Worm (Caenorhabditis elegans) whole organism, dauer: ENCODE data around the gene dop-1.

Experiments used
- unc-62 ChIP-seq: sonication (generic microtip); optimal IDR thresholded peaks from 2 replicates; lab custom pipeline; 2017; ENCODE audit warnings: missing biosample characterization, missing genetic modification reagents, missing genetic modification characterization

dop-1 gene

DNA sequence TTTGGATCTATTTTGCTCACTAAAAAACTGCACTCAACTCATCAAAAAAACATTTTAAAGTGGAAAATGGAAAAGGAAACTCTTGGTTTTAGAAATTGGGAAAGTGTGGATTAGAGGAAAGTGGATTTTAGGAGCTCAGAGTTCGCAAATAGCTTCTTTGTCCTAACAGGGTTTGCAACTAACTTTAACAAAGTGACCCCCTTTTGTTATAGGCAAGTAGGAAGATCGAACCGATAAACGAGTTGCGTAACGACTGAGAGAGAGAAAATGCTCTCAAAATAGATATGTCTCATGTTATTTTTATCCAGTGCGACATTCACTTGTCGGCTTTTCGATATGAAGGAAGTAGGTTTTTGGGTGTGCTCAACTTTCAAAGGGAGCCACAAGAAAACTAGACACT is 7.8 kb upstream of the dop-1 start:
- TF ChIP-seq unc-62 (GFP tag; lab: Kevin White, UChicago), result no peak

ce11 chrX:4424254-4424653 is 5.6 kb upstream of the dop-1 start:
- no peak for TF ChIP-seq unc-62 (GFP tag; lab: Kevin White, UChicago)

DNA sequence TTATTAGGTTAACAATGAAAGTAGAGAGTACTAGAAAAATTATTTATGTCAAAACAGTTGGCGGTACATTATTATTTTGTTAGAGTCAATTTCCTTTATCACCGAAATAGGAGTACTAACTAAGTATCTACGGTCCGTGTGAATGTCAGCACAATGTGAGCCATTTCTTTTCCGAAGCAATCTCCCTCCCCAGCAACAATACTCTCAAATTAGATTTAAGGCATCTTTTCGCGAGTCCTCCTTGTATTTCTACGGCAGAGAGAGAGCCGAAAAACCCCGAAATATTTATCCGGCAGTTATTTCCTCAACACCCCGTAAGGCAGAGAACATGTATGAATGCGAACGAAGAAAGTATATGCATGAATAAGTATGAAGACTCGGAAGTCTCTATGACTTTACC is 3.4 kb downstream of the dop-1 start:
- no peak for TF ChIP-seq unc-62 (GFP tag; lab: Kevin White, UChicago)

DNA sequence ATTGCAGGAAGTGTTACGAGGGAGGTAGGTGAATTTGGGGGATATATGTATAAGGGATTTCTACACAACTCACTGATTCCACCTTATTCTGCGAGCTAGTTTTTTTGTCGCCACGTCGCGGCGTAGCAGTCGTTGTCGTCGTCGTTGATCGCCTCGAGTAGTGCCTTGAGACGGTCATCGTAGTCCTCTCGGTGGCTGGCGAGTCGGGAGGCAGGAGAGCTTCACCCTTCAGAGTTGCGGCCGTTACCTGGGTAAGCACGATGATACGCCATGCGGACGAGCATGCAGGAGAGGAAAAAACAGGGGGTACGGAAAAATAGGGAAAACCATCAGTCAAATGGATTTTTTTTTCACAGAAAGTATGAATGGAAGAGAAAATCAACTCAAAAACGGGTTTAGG is 5.4 kb downstream of the dop-1 start:
- no peak for TF ChIP-seq unc-62 (GFP tag; lab: Kevin White, UChicago)

ce11 chrX:4410280-4410911 is 8.3 kb downstream of the dop-1 start:
- TF ChIP-seq unc-62 (GFP tag; lab: Kevin White, UChicago), result no peak

ce11 chrX:4409591-4410279 is 8.9 kb downstream of the dop-1 start:
- TF ChIP-seq unc-62 (GFP tag; lab: Kevin White, UChicago), result no peak

DNA sequence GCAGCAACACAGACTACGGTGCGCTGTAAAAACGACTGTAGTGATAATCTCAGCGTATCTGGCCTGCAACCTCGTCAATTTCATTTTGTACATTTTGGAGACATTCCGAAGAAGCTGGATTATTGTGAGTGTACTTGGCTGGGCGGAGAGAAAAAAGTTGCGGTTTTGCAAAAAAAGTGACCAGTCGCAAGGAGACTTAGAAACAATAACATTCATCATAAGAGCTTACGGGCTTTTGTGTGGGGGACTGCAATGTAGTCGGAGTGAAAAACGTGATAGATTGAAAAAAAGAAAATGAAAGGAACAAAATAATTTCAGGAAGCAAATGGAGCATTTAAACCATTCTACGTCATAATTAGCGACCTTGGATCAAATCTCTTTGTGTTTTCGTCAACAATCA is 10.2 kb downstream of the dop-1 start:
- no peak for TF ChIP-seq unc-62 (GFP tag; lab: Kevin White, UChicago)

DNA sequence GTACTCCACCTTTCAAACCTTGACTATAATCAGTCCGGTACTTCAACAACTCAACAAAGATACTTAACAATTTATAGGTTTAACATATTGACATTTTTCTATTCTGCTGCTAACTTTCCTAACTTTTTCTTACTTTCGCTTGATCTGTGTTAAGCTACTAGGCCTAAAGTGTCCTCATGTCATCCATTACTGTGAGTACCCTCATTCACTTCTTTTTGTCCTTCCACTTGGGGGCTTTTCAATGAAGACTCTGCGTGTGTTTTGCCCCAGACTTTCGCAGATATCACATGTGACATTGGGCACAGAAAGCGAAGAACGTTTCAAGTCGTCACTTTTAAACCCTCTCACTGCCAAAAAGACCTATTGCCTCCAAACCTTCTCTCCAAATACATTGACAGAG is 13.9 kb downstream of the dop-1 start:
- TF ChIP-seq unc-62 (GFP tag; lab: Kevin White, UChicago), result no peak

DNA sequence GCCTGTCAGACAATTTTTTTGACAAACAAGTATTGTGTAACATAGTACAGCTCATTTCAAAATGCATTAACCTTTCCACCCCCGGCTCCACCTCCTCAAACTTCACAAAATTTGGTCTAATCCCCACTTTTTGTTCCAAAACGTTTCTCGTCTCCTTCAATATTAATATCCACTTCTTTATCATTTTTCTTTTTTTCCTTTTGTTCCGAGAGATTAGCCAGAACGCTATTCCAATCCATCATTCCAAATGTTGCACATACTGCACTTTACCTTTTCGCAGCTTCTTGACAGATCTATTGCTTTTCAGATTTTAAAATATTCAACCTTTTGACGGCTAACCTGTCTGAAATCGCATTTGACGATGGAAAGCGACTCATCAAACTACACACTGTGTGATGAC is 15.8 kb downstream of the dop-1 start, which contains the start of gene D1079.1:
Gene D1079.1 (plus strand): TSS at position 301 of the 400 bp plus-strand sequence.
- no peak for TF ChIP-seq unc-62 (GFP tag; lab: Kevin White, UChicago)

- no peak for TF ChIP-seq unc-62 (GFP tag; lab: Kevin White, UChicago)
Measured at ce11 chrX:4400296-4400695, 18.4 kb downstream of the dop-1 start.

DNA sequence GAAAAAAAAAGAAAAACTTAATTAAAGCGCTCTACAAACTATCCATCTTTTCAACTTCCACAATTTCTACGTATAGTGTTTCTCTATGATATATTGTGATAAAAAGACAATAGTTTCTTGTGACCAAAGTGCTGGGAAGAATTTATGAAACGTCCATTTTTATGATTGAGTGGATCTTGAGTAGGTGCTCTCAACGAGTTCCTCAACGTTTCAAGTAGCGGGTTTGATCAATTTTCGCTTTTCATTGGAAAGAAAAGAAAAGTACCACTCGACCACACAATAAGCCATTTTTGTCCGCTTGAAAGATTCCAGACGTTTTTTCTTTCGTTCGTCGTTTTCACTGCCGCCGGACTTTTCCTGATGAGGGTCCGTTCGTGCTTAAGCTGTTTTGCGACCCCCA is 21.2 kb downstream of the dop-1 start:
- TF ChIP-seq unc-62 (GFP tag; lab: Kevin White, UChicago), result no peak

DNA sequence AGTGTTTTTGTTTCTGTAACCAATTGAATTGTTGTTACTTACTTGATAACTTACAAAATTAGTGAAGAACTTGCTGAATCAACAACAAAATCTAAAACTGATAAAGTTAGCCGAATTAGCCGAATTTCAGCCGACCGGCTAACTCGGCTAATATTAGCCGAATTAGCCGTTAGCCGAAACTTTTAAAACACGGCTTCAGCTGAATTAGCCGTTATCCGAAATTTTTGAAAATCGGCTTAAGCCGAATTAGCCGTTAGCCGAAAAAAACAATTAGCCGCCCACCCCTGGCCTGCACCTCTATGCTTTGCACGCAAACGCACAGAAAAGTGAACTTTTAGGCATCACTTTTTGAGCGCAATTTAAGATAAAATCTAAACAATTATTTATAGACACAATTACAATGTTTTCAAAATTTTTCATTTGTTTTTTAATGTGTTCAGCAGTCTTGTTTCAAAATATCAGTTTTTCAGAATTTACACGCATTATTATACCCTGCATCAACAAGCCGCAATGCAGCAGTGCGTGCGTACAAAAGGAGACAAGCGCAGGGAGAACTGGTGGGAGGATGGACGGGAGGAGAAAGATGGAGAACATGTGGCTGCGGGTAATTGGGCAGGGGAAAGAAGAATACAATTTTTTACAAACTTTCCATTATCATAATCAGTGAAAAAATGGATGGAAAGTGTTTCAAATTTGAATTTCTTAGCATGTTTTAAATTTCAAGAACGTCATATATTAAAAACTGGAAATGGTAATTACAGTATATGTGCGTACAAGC is 23.4 kb downstream of the dop-1 start:
- TF ChIP-seq unc-62 (GFP tag; lab: Kevin White, UChicago), result no peak

- no peak for TF ChIP-seq unc-62 (GFP tag; lab: Kevin White, UChicago)
Measured at ce11 chrX:4391680-4392079, 27.0 kb downstream of the dop-1 start.

- TF ChIP-seq unc-62 (GFP tag; lab: Kevin White, UChicago), result no peak
Measured at ce11 chrX:4388834-4389409, 29.7 kb downstream of the dop-1 start, which contains the start of gene dpy-23. Gene dpy-23 (plus strand): TSS chrX:4389359.

DNA sequence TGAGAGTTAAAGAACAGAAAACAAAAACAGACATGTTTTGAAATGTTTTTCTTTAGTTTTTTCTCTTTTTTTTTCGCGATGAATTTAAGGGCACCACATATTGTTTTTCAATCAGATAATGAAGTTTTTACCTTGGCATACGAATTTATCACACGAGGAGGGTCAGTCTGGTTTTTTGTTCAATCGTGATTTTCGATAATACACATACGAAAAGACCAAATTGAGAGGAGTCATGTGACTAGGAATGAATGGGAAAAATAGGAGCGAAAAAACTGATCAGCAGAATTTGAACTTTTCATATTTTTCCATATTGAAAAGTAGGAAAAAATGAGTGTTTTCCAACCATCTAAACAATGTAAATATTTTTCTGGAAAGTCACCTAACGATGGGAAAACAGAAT is 32.2 kb downstream of the dop-1 start:
- TF ChIP-seq unc-62 (GFP tag; lab: Kevin White, UChicago), result no peak
